Worm (Caenorhabditis elegans) whole organism, L3 larva: ENCODE results near the gene H40L08.8.

ENCODE experiments used
- ZK546.5 ChIP-seq: sonication (generic microtip); optimal IDR thresholded peaks from 2 replicates; lab custom pipeline; 2017; ENCODE audit warnings: missing biosample characterization, missing genetic modification characterization
- aly-2 ChIP-seq: fragments of 150-350 bp; optimal IDR thresholded peaks from 2 replicates; lab custom pipeline; 2014; ENCODE audit warnings: missing biosample characterization, missing genetic modification characterization
- ceh-16 ChIP-seq: sonication (generic microtip); optimal IDR thresholded peaks from 2 replicates; lab custom pipeline; 2017; ENCODE audit warnings: missing biosample characterization, missing genetic modification characterization
- ceh-82 ChIP-seq: fragments of 150-350 bp; optimal IDR thresholded peaks from 2 replicates; lab custom pipeline; 2014; ENCODE audit warnings: missing biosample characterization, missing genetic modification characterization
- daf-12 ChIP-seq: fragments of 150-350 bp; optimal IDR thresholded peaks from 2 replicates; lab custom pipeline; 2014; ENCODE audit warnings: missing biosample characterization, missing genetic modification reagents, missing genetic modification characterization
- egl-5 ChIP-seq: fragments of 150-350 bp; optimal IDR thresholded peaks from 2 replicates; lab custom pipeline; 2017; ENCODE audit warnings: missing biosample characterization, missing genetic modification reagents, missing genetic modification characterization, inconsistent platforms
- elt-1 ChIP-seq: fragments of 150-350 bp; optimal IDR thresholded peaks from 2 replicates; lab custom pipeline; 2014; ENCODE audit warnings: missing biosample characterization, missing genetic modification characterization
- elt-2 ChIP-seq: sonication (generic microtip); optimal IDR thresholded peaks from 2 replicates; lab custom pipeline; 2016; ENCODE audit warnings: missing genetic modification reagents, mild to moderate bottlenecking, missing genetic modification characterization, missing compliant biosample characterization
- elt-3 ChIP-seq, 3 experiments: fragments of 150-350 bp in 1 of 3; sonication (generic microtip) in 2 of 3; optimal IDR thresholded peaks; 2 replicates in 2 of 3; 4 replicates in 1 of 3; lab custom pipeline; 2014 to 2017; ENCODE audit warnings: missing biosample characterization in 3 of 3, missing genetic modification characterization in 3 of 3
- eor-1 ChIP-seq, 2 experiments: fragments of 150-350 bp; optimal IDR thresholded peaks; 2 replicates each; lab custom pipeline; 2014 to 2018; ENCODE audit warnings: missing biosample characterization in 2 of 2, missing genetic modification characterization in 2 of 2
- fkh-2 ChIP-seq: fragments of 150-350 bp; optimal IDR thresholded peaks from 2 replicates; lab custom pipeline; 2014; ENCODE audit warnings: missing biosample characterization, missing genetic modification reagents, missing genetic modification characterization
- fos-1 ChIP-seq: fragments of 150-350 bp; optimal IDR thresholded peaks from 2 replicates; lab custom pipeline; 2014; ENCODE audit warnings: missing biosample characterization, missing genetic modification characterization
- hmg-11 ChIP-seq: sonication (generic microtip); optimal IDR thresholded peaks from 2 replicates; lab custom pipeline; 2016; ENCODE audit warnings: missing genetic modification characterization, missing compliant biosample characterization
- lin-15B ChIP-seq: fragments of 150-350 bp; optimal IDR thresholded peaks from 2 replicates; lab custom pipeline; 2014; ENCODE audit warnings: missing biosample characterization, missing genetic modification characterization
- lin-39 ChIP-seq: fragments of 150-350 bp; optimal IDR thresholded peaks from 2 replicates; lab custom pipeline; 2018; ENCODE audit warnings: missing biosample characterization, missing genetic modification reagents, missing genetic modification characterization
- lsy-12 ChIP-seq: sonication (generic microtip); optimal IDR thresholded peaks from 2 replicates; lab custom pipeline; 2016; ENCODE audit warnings: mild to moderate bottlenecking, missing genetic modification characterization, missing compliant biosample characterization
- mdl-1 ChIP-seq: fragments of 150-350 bp; optimal IDR thresholded peaks from 2 replicates; lab custom pipeline; 2014; ENCODE audit warnings: missing biosample characterization, missing genetic modification characterization
- mml-1 ChIP-seq: fragments of 150-350 bp; sonication (generic microtip); optimal IDR thresholded peaks from 3 replicates; lab custom pipeline; 2014; ENCODE audit warnings: missing biosample characterization, missing genetic modification characterization
- nhr-11 ChIP-seq: fragments of 150-350 bp; optimal IDR thresholded peaks from 2 replicates; lab custom pipeline; 2014; ENCODE audit warnings: missing biosample characterization, missing genetic modification characterization
- nhr-12 ChIP-seq: fragments of 150-350 bp; optimal IDR thresholded peaks from 2 replicates; lab custom pipeline; 2014; ENCODE audit warnings: missing biosample characterization, missing genetic modification characterization
- nhr-25 ChIP-seq: sonication (generic microtip); optimal IDR thresholded peaks from 2 replicates; lab custom pipeline; 2017; ENCODE audit warnings: missing biosample characterization, missing genetic modification characterization
- nhr-28 ChIP-seq: fragments of 150-350 bp; optimal IDR thresholded peaks from 2 replicates; lab custom pipeline; 2014; ENCODE audit warnings: missing biosample characterization, missing genetic modification characterization
- nhr-43 ChIP-seq: sonication (generic microtip); optimal IDR thresholded peaks from 2 replicates; lab custom pipeline; 2016; ENCODE audit warnings: mild to moderate bottlenecking, missing genetic modification characterization, missing compliant biosample characterization; ENCODE audit not compliant: poor library complexity, severe bottlenecking
- nhr-67 ChIP-seq: fragments of 150-350 bp; optimal IDR thresholded peaks from 2 replicates; lab custom pipeline; 2014; ENCODE audit warnings: missing biosample characterization, missing genetic modification characterization
- nhr-76 ChIP-seq: fragments of 150-350 bp; sonication (generic microtip); optimal IDR thresholded peaks from 5 replicates; lab custom pipeline; 2014; ENCODE audit warnings: missing biosample characterization, missing genetic modification characterization
- nhr-77 ChIP-seq: fragments of 150-350 bp; optimal IDR thresholded peaks from 2 replicates; lab custom pipeline; 2014; ENCODE audit warnings: missing biosample characterization, missing genetic modification characterization
- pha-4 ChIP-seq: fragments of 150-350 bp; optimal IDR thresholded peaks from 2 replicates; lab custom pipeline; 2014; ENCODE audit warnings: missing biosample characterization, missing genetic modification reagents, missing genetic modification characterization
- sea-2 ChIP-seq: fragments of 150-350 bp; sonication (generic microtip); optimal IDR thresholded peaks from 4 replicates; lab custom pipeline; 2014; ENCODE audit warnings: missing biosample characterization, missing genetic modification reagents, missing genetic modification characterization
- snpc-4 ChIP-seq: fragments of 150-350 bp; optimal IDR thresholded peaks from 2 replicates; lab custom pipeline; 2014; ENCODE audit warnings: missing biosample characterization, missing genetic modification characterization
- tbx-2 ChIP-seq: sonication (generic microtip); optimal IDR thresholded peaks from 2 replicates; lab custom pipeline; 2016; ENCODE audit warnings: mild to moderate bottlenecking, missing genetic modification characterization, missing compliant biosample characterization
- unc-62 ChIP-seq: fragments of 150-350 bp; sonication (generic microtip); optimal IDR thresholded peaks from 4 replicates; lab custom pipeline; 2014; ENCODE audit warnings: missing biosample characterization, missing genetic modification reagents, missing genetic modification characterization
- zag-1 ChIP-seq: fragments of 150-350 bp; optimal IDR thresholded peaks from 2 replicates; lab custom pipeline; 2014; ENCODE audit warnings: missing biosample characterization, missing genetic modification characterization
- ztf-4 ChIP-seq: fragments of 150-350 bp; optimal IDR thresholded peaks from 2 replicates; lab custom pipeline; 2014; ENCODE audit warnings: missing biosample characterization, missing genetic modification characterization

H40L08.8 gene

DNA sequence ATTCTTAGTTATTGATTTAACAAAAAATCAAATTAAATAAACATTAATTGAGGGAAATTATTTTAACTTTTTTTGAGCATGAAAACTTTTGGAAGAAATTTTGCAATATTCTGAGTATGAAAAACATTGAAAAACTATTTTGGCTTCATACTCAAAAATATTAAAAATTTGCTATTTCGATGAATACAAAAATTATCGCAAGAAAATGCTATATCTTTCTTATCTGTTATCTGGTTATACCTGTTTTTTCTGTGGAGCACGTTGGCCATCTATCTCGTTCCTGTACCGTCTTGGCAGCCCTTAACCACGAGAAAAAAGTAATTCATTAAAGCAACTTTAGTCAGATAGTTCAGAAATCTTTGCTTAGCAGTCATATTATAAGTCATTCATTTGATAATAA lies 19.5 kb downstream of the H40L08.8 start:
- TF ChIP-seq elt-2 (tag; lab: Kevin White, UChicago) (no peak), mml-1 (tag; lab: Kevin White, UChicago) (no peak), nhr-12 (tag; lab: Kevin White, UChicago) (no peak), lin-39 (tag; lab: Kevin White, UChicago) (no peak), fos-1 (tag; lab: Kevin White, UChicago) (no peak), sea-2 (GFP tag; lab: Kevin White, UChicago) (no peak), aly-2 (no peak), nhr-11 (tag; lab: Kevin White, UChicago) (no peak), nhr-25 (tag; lab: Kevin White, UChicago) (no peak), fkh-2 (no peak), nhr-67 (tag; lab: Kevin White, UChicago) (no peak), hmg-11 (tag; lab: Kevin White, UChicago) (no peak)
- TF ChIP-seq, all 47 proteins: peak for 0

ce11 chrX:15056737-15057136 lies 20.7 kb downstream of the H40L08.8 start, which contains the start of gene H03G16.5:
Gene H03G16.5 (minus strand): TSS chrX:15056837.
- TF ChIP-seq pha-4 (tag; lab: Kevin White, UChicago) (no peak), nhr-11 (tag; lab: Kevin White, UChicago) (no peak), elt-2 (tag; lab: Kevin White, UChicago) (no peak), daf-12 (tag; lab: Kevin White, UChicago) (no peak), aly-2 (no peak), elt-1 (no peak), tbx-2 (no peak), nhr-76 (no peak), eor-1 (tag; optimal IDR thresholded peaks at IDR 0.05; lab: Kevin White, UChicago) (no peak), mml-1 (tag; lab: Kevin White, UChicago) (no peak), nhr-77 (tag; lab: Kevin White, UChicago) (no peak)

DNA sequence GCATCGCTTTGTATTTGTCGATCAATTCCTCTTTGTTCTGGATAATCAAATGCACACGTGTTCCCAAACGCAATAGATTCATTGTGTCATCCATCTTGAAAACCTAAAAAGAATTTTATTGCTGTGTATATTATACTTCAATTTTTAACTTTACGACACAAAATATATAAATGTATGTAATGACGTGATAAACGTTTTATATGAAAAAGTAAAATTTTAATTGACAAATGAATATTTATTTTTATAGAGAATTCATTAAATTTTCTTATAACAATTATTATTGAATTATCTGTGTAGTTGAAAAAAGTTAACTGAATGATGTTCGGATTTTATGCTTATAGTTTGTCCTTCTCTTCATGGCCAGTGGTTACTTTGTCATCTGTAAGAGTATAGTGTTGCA lies 21.5 kb downstream of the H40L08.8 start, which contains the start of gene H03G16.7:
Gene H03G16.7, minus strand, starts transcription at position 101 of the 400 bp plus-strand sequence.
- TF ChIP-seq ceh-16 (tag; lab: Kevin White, UChicago) (no peak), elt-1 (no peak)

DNA sequence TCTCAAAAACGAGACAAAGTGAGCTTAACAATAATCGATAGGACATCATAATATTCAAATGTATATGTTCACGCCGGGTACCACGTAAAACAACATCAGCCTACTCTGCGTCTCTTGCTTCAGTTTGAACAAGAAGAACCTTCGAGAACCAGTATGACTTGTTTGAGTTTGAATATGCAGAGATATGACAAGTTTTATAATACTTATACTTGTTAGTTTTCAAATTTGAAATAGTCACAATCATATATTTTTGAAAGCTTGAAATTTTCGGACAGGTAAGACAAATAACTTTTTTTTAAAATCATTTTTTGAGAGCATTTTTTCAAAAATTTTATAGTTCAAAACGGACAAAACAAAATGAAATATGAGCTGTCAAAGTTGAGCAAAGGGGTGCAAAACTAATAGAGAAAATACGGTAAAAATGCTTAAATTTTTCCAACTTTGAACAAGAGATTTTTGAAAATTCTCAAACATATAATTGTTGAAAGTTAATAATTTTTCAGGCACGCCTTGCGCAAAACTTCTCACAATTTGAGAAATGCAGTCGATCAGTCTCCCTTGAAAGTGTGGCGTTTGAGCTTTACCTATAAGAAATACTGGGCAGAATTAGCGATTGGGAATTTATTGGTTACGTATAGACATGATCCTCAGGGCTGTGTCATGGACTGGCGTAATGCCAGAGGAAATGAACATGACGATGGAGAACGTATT lies 24.1 kb downstream of the H40L08.8 start, which contains the start of gene H03G16.1:
Gene H03G16.1, plus strand, starts transcription at position 661 of the 711 bp plus-strand sequence.
- no peak for TF ChIP-seq lin-15B (tag; lab: Kevin White, UChicago)
- TF ChIP-seq fkh-2: no peak
- TF ChIP-seq elt-2 (tag; lab: Kevin White, UChicago): no peak
- no peak for TF ChIP-seq mdl-1 (tag; lab: Kevin White, UChicago)
- TF ChIP-seq pha-4 (tag; lab: Kevin White, UChicago): no peak

ce11 chrX:15052385-15052784 lies 25.0 kb downstream of the H40L08.8 start, which contains the start of gene H03G16.6:
Gene H03G16.6 (plus strand): TSS chrX:15052685.
- TF ChIP-seq snpc-4 (no peak), eor-1 (tag; optimal IDR thresholded peaks at IDR 0.05; lab: Kevin White, UChicago) (no peak), elt-3 (tag; optimal IDR thresholded peaks at IDR 0.05; lab: Kevin White, UChicago) (no peak), nhr-76 (no peak), elt-1 (no peak), hmg-11 (tag; lab: Kevin White, UChicago) (no peak), zag-1 (no peak), lsy-12 (no peak), unc-62 (GFP tag; lab: Kevin White, UChicago) (no peak), ZK546.5 (no peak), nhr-43 (tag; lab: Kevin White, UChicago) (no peak), nhr-28 (no peak), ceh-82 (no peak), fkh-2 (no peak), egl-5 (no peak), sea-2 (GFP tag; lab: Kevin White, UChicago) (no peak), nhr-25 (tag; lab: Kevin White, UChicago) (no peak), ztf-4 (tag; lab: Kevin White, UChicago) (no peak)
